Fruit fly (Drosophila melanogaster): Measurements from ENCODE around the gene Glyp.

The Glyp gene

DNA sequence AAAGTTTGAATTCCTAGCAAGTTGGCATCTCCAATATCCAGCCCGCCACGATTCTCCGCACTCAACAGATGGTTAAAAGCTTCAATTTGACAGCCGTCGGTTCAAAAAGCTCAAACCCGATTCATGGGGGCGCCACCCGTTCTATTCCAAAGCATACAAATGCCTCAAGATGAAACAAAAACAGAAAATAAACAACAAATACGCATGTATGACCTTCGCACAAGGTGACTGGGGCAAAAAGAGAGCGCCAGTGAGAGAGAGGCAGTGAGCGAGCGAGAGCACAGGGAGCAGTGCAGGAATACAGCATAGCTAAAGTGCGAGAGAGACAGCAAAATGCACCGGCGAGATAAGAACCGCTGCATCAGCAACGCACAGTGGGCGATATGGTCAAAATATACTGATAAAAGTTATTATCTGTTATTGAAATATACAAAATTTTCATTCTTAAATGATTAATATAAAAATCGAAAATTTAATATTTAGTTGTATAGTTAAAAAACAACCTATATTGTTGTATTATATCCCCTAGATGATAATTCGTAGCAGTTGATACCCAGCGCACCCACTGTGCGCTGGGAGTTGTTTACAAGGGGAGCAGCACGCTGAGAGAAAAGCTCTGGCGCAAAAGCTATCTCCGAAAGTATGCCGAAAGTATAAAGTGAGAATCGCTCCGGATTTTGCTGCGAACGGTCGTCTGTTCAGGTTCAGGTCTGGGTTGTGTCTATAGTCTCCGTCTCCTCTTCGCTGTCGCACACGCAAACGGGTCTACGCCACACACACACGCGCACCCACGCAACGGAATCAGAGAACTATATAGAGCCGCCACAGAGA, at the start of gene Glyp (continued):
- TF ChIP-seq Awh (GFP tag; IDR thresholded peaks at IDR 0.05) (peak; percentile 89), CG6175 (GFP tag; IDR thresholded peaks at IDR 0.05) (peak; percentile 81), Oaz (GFP tag; IDR thresholded peaks at IDR 0.05) (peak; percentile 89), CG12071 (GFP tag; optimal IDR thresholded peaks at IDR 0.05) (peak; percentile 93), psq (GFP tag; optimal IDR thresholded peaks at IDR 0.05) (peak; percentile 89), CHES-1-like (GFP tag; optimal IDR thresholded peaks at IDR 0.05) (peak; percentile 31), Camta (GFP tag; optimal IDR thresholded peaks at IDR 0.05) (no peak), Chrac-16 (GFP tag; optimal IDR thresholded peaks at IDR 0.05) (peak; percentile 94), CG17385 (GFP tag; optimal IDR thresholded peaks at IDR 0.05) (peak; percentile 96), CG3847 (GFP tag; IDR thresholded peaks at IDR 0.05) (peak; percentile 94), nom (GFP tag; optimal IDR thresholded peaks at IDR 0.05) (peak; percentile 95), CG8281 (tag; optimal IDR thresholded peaks at IDR 0.05) (peak; percentile 90), CG42726 (GFP tag; IDR thresholded peaks at IDR 0.05; ENCODE audit: partially characterized antibody) (peak; percentile 29; the same call in 1 of the 2 replicates), Atf6 (GFP tag; IDR thresholded peaks at IDR 0.05) (peak; percentile 97), ro (GFP tag; IDR thresholded peaks at IDR 0.05) (peak; percentile 81), CG34376 (GFP tag; optimal IDR thresholded peaks at IDR 0.05) (peak; percentile 98), C15 (GFP tag; IDR thresholded peaks at IDR 0.05) (peak; percentile 84; the same call in 2 of the 3 replicates), Ets97D (GFP tag; optimal IDR thresholded peaks at IDR 0.05) (peak; percentile 87), gcm (GFP tag; optimal IDR thresholded peaks at IDR 0.05) (peak; percentile 98), dpn (GFP tag; optimal IDR thresholded peaks at IDR 0.05) (peak; percentile 61 to 96), CG2120 (GFP tag; optimal IDR thresholded peaks at IDR 0.05) (peak; percentile 95), CoRest (tag; optimal IDR thresholded peaks at IDR 0.05) (peak; percentile 98), CG17612 (GFP tag; IDR thresholded peaks at IDR 0.05) (peak; percentile 91), sug (tag; optimal IDR thresholded peaks at IDR 0.05) (peak; percentile 97), caup (GFP tag; optimal IDR thresholded peaks at IDR 0.05; ENCODE audit: severe bottlenecking) (peak; percentile 98), CG1602 (GFP tag; optimal IDR thresholded peaks at IDR 0.05) (peak; percentile 90), CG3838 (GFP tag; optimal IDR thresholded peaks at IDR 0.05) (peak; percentile 66), CG4854 (GFP tag; optimal IDR thresholded peaks at IDR 0.05) (peak; percentile 86), Mes4 (GFP tag; optimal IDR thresholded peaks at IDR 0.05) (peak; percentile 56), Mrtf (GFP tag; IDR thresholded peaks at IDR 0.05) (peak; percentile 92), CG5953 (GFP tag; IDR thresholded peaks at IDR 0.05) (peak; percentile 85), peb (GFP tag; IDR thresholded peaks at IDR 0.05) (peak; percentile 82), CG9215 (GFP tag; IDR thresholded peaks at IDR 0.05) (peak; percentile 95), Hand (GFP tag; optimal IDR thresholded peaks at IDR 0.05) (peak; percentile 98), NK7.1 (GFP tag; optimal IDR thresholded peaks at IDR 0.05) (no peak), Hr39 (optimal IDR thresholded peaks at IDR 0.05) (no peak), tin (GFP tag; optimal IDR thresholded peaks at IDR 0.05) (peak; percentile 94), unpg (GFP tag; optimal IDR thresholded peaks at IDR 0.05) (peak; percentile 98), CG1529 (GFP tag; optimal IDR thresholded peaks at IDR 0.05) (peak; percentile 95), CG6791 (GFP tag; IDR thresholded peaks at IDR 0.05; ENCODE audit: partially characterized antibody) (no peak), disco-r (GFP tag; optimal IDR thresholded peaks at IDR 0.05) (no peak), salm (tag; optimal IDR thresholded peaks at IDR 0.05) (peak; percentile 96), az2 (GFP tag; optimal IDR thresholded peaks at IDR 0.05) (peak; percentile 96), esg (GFP tag; conservative IDR thresholded peaks at IDR 0.05) (peak; percentile 94), Dad (GFP tag; optimal IDR thresholded peaks at IDR 0.05) (peak; percentile 71), scrt (GFP tag; optimal IDR thresholded peaks at IDR 0.05) (peak; percentile 97), bigmax (GFP tag; optimal IDR thresholded peaks at IDR 0.05) (no peak), aop (GFP tag; IDR thresholded peaks at IDR 0.05) (no peak; the same call in 1 of the 2 replicates), Stat92E (GFP tag; optimal IDR thresholded peaks at IDR 0.05) (peak in 1 of 3 experiments; percentile 91)
